Worm (Caenorhabditis elegans) whole organism, L3 larva: ENCODE data around the gene lurp-3.

Experiments used
- R02D3.7 ChIP-seq: fragments of 150-350 bp; optimal IDR thresholded peaks from 2 replicates; lab custom pipeline; 2014; ENCODE audit warnings: missing biosample characterization, missing genetic modification characterization
- aly-2 ChIP-seq: fragments of 150-350 bp; optimal IDR thresholded peaks from 2 replicates; lab custom pipeline; 2014; ENCODE audit warnings: missing biosample characterization, missing genetic modification characterization
- ama-1 ChIP-seq: fragments of 150-350 bp; optimal IDR thresholded peaks from 2 replicates; lab custom pipeline; 2018
- ceh-16 ChIP-seq: sonication (generic microtip); optimal IDR thresholded peaks from 2 replicates; lab custom pipeline; 2017; ENCODE audit warnings: missing biosample characterization, missing genetic modification characterization
- ceh-82 ChIP-seq: fragments of 150-350 bp; optimal IDR thresholded peaks from 2 replicates; lab custom pipeline; 2014; ENCODE audit warnings: missing biosample characterization, missing genetic modification characterization
- ceh-9 ChIP-seq: sonication (generic microtip); optimal IDR thresholded peaks from 2 replicates; lab custom pipeline; 2018; ENCODE audit warnings: missing biosample characterization, missing genetic modification characterization
- egl-27 ChIP-seq: sonication (generic microtip); optimal IDR thresholded peaks from 4 replicates; lab custom pipeline; 2017; ENCODE audit warnings: missing biosample characterization, missing genetic modification reagents, missing genetic modification characterization
- egl-5 ChIP-seq: fragments of 150-350 bp; optimal IDR thresholded peaks from 2 replicates; lab custom pipeline; 2017; ENCODE audit warnings: missing biosample characterization, missing genetic modification reagents, missing genetic modification characterization, inconsistent platforms
- elt-1 ChIP-seq: fragments of 150-350 bp; optimal IDR thresholded peaks from 2 replicates; lab custom pipeline; 2014; ENCODE audit warnings: missing biosample characterization, missing genetic modification characterization
- elt-2 ChIP-seq: sonication (generic microtip); optimal IDR thresholded peaks from 2 replicates; lab custom pipeline; 2016; ENCODE audit warnings: missing genetic modification reagents, mild to moderate bottlenecking, missing genetic modification characterization, missing compliant biosample characterization
- elt-3 ChIP-seq, 3 experiments: fragments of 150-350 bp in 1 of 3; sonication (generic microtip) in 2 of 3; optimal IDR thresholded peaks; 2 replicates in 2 of 3; 4 replicates in 1 of 3; lab custom pipeline; 2014 to 2017; ENCODE audit warnings: missing biosample characterization in 3 of 3, missing genetic modification characterization in 3 of 3
- fkh-10 ChIP-seq: sonication (generic microtip); optimal IDR thresholded peaks from 2 replicates; lab custom pipeline; 2017; ENCODE audit warnings: missing biosample characterization, missing genetic modification reagents, missing genetic modification characterization
- fkh-2 ChIP-seq: fragments of 150-350 bp; optimal IDR thresholded peaks from 2 replicates; lab custom pipeline; 2014; ENCODE audit warnings: missing biosample characterization, missing genetic modification reagents, missing genetic modification characterization
- fos-1 ChIP-seq: fragments of 150-350 bp; optimal IDR thresholded peaks from 2 replicates; lab custom pipeline; 2014; ENCODE audit warnings: missing biosample characterization, missing genetic modification characterization
- jun-1 ChIP-seq: fragments of 150-350 bp; optimal IDR thresholded peaks from 2 replicates; lab custom pipeline; 2014; ENCODE audit warnings: missing biosample characterization, missing genetic modification reagents, missing genetic modification characterization
- lin-15B ChIP-seq: fragments of 150-350 bp; optimal IDR thresholded peaks from 2 replicates; lab custom pipeline; 2014; ENCODE audit warnings: missing biosample characterization, missing genetic modification characterization
- lin-39 ChIP-seq: fragments of 150-350 bp; optimal IDR thresholded peaks from 2 replicates; lab custom pipeline; 2018; ENCODE audit warnings: missing biosample characterization, missing genetic modification reagents, missing genetic modification characterization
- lsy-12 ChIP-seq: sonication (generic microtip); optimal IDR thresholded peaks from 2 replicates; lab custom pipeline; 2016; ENCODE audit warnings: mild to moderate bottlenecking, missing genetic modification characterization, missing compliant biosample characterization
- mml-1 ChIP-seq: fragments of 150-350 bp; sonication (generic microtip); optimal IDR thresholded peaks from 3 replicates; lab custom pipeline; 2014; ENCODE audit warnings: missing biosample characterization, missing genetic modification characterization
- nfya-1 ChIP-seq: sonication (generic microtip); optimal IDR thresholded peaks from 2 replicates; lab custom pipeline; 2017; ENCODE audit warnings: missing genetic modification characterization, mild to moderate bottlenecking, missing compliant biosample characterization, antibody characterized with exemption, moderate library complexity; ENCODE audit not compliant: insufficient read depth
- nhr-11 ChIP-seq: fragments of 150-350 bp; optimal IDR thresholded peaks from 2 replicates; lab custom pipeline; 2014; ENCODE audit warnings: missing biosample characterization, missing genetic modification characterization
- nhr-12 ChIP-seq: fragments of 150-350 bp; optimal IDR thresholded peaks from 2 replicates; lab custom pipeline; 2014; ENCODE audit warnings: missing biosample characterization, missing genetic modification characterization
- nhr-23 ChIP-seq: fragments of 150-350 bp; optimal IDR thresholded peaks from 2 replicates; lab custom pipeline; 2014; ENCODE audit warnings: missing biosample characterization, missing genetic modification reagents, missing genetic modification characterization
- nhr-237 ChIP-seq: fragments of 150-350 bp; optimal IDR thresholded peaks from 2 replicates; lab custom pipeline; 2014; ENCODE audit warnings: missing biosample characterization, missing genetic modification characterization
- nhr-25 ChIP-seq: sonication (generic microtip); optimal IDR thresholded peaks from 2 replicates; lab custom pipeline; 2017; ENCODE audit warnings: missing biosample characterization, missing genetic modification characterization
- nhr-28 ChIP-seq: fragments of 150-350 bp; optimal IDR thresholded peaks from 2 replicates; lab custom pipeline; 2014; ENCODE audit warnings: missing biosample characterization, missing genetic modification characterization
- nhr-43 ChIP-seq: sonication (generic microtip); optimal IDR thresholded peaks from 2 replicates; lab custom pipeline; 2016; ENCODE audit warnings: mild to moderate bottlenecking, missing genetic modification characterization, missing compliant biosample characterization; ENCODE audit not compliant: poor library complexity, severe bottlenecking
- nhr-67 ChIP-seq: fragments of 150-350 bp; optimal IDR thresholded peaks from 2 replicates; lab custom pipeline; 2014; ENCODE audit warnings: missing biosample characterization, missing genetic modification characterization
- nhr-77 ChIP-seq: fragments of 150-350 bp; optimal IDR thresholded peaks from 2 replicates; lab custom pipeline; 2014; ENCODE audit warnings: missing biosample characterization, missing genetic modification characterization
- pha-4 ChIP-seq: fragments of 150-350 bp; optimal IDR thresholded peaks from 2 replicates; lab custom pipeline; 2014; ENCODE audit warnings: missing biosample characterization, missing genetic modification reagents, missing genetic modification characterization
- sea-2 ChIP-seq: fragments of 150-350 bp; sonication (generic microtip); optimal IDR thresholded peaks from 4 replicates; lab custom pipeline; 2014; ENCODE audit warnings: missing biosample characterization, missing genetic modification reagents, missing genetic modification characterization
- skn-1 ChIP-seq: fragments of 150-350 bp; optimal IDR thresholded peaks from 2 replicates; lab custom pipeline; 2014; ENCODE audit warnings: missing biosample characterization, missing genetic modification characterization
- tbx-2 ChIP-seq: sonication (generic microtip); optimal IDR thresholded peaks from 2 replicates; lab custom pipeline; 2016; ENCODE audit warnings: mild to moderate bottlenecking, missing genetic modification characterization, missing compliant biosample characterization
- unc-39 ChIP-seq: sonication (generic microtip); optimal IDR thresholded peaks from 4 replicates; lab custom pipeline; 2017; ENCODE audit warnings: missing biosample characterization, missing genetic modification characterization
- zag-1 ChIP-seq: fragments of 150-350 bp; optimal IDR thresholded peaks from 2 replicates; lab custom pipeline; 2014; ENCODE audit warnings: missing biosample characterization, missing genetic modification characterization
- ztf-11 ChIP-seq: fragments of 150-350 bp; optimal IDR thresholded peaks from 2 replicates; lab custom pipeline; 2014; ENCODE audit warnings: missing biosample characterization, missing genetic modification characterization
- ztf-4 ChIP-seq: fragments of 150-350 bp; optimal IDR thresholded peaks from 2 replicates; lab custom pipeline; 2014; ENCODE audit warnings: missing biosample characterization, missing genetic modification characterization

The lurp-3 gene

ce11 chrV:13455448-13455847 lies at the start of gene lurp-3:
TSS of gene lurp-3 (plus strand) at chrV:13455748.
- TF ChIP-seq fkh-10 (no peak), tbx-2 (tag; lab: Kevin White, UChicago) (no peak), unc-39 (tag; lab: Kevin White, UChicago) (no peak), nhr-23 (no peak), ceh-16 (tag; lab: Kevin White, UChicago) (no peak), egl-27 (tag; lab: Kevin White, UChicago) (no peak), ceh-82 (no peak), elt-1 (no peak), nhr-12 (tag; lab: Kevin White, UChicago) (no peak), sea-2 (GFP tag; lab: Kevin White, UChicago) (no peak), fkh-2 (tag; lab: Kevin White, UChicago) (no peak)
- TF ChIP-seq, all 47 proteins: peak for 0

ce11 chrV:13406032-13406431 lies 49.5 kb upstream of the lurp-3 start, which contains the start of gene cutl-1:
TSS of gene cutl-1 (minus strand) at chrV:13406114.
- TF ChIP-seq ztf-4 (tag; lab: Kevin White, UChicago) (no peak), pha-4 (tag; lab: Kevin White, UChicago) (peak; percentile 10)

- TF ChIP-seq nhr-23 (peak; percentile 52), zag-1 (no peak)
Measured at ce11 chrV:13406511-13406910, 49.0 kb upstream of the lurp-3 start, which contains the start of gene F53F1.2. TSS of gene F53F1.2 (plus strand) at chrV:13406816.

DNA sequence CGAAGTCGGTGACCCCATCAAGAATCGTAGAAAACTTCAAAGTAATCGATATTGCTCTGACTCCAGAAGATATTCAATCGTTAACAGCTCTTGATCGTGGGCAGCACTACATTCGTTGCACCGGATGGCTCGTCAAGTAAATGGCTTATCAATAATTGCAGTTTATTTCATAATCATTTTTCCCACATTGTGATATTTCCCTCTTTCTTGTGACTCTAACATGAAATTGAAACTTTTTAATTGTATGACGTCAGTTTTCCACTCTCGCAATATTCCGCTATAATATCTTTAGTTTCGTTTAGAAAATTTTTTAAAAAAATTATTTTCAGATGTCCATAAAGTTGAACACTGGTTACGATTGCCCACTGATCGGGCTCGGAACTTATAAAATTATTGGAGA lies 47.6 kb upstream of the lurp-3 start, which contains the start of gene F53F1.3:
Gene F53F1.3, plus strand, starts transcription at position 330 of the 400 bp plus-strand sequence.
- TF ChIP-seq mml-1 (no peak), elt-2 (tag; lab: Kevin White, UChicago) (peak; percentile 51), lin-39 (tag; lab: Kevin White, UChicago) (no peak)

DNA sequence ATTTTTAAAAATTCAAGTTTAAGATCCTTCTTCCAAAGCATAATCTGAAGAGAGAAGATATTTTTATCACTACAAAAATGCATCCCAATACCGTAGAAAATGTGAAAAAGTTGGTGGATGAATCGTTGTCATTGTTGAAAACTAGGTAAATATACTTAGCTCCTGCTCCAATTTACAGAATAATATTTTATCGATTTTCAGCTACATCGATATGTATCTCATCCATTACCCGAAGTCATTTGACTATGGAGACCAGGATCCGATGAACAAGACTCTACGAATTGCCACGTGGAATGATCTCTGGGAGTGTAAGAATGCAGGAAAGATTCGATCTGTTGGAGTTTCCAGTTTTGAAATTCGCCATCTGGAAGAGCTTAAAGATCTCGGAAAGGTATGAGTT lies 47.1 kb upstream of the lurp-3 start:
- no peak for TF ChIP-seq ceh-9 (tag; lab: Kevin White, UChicago)

DNA sequence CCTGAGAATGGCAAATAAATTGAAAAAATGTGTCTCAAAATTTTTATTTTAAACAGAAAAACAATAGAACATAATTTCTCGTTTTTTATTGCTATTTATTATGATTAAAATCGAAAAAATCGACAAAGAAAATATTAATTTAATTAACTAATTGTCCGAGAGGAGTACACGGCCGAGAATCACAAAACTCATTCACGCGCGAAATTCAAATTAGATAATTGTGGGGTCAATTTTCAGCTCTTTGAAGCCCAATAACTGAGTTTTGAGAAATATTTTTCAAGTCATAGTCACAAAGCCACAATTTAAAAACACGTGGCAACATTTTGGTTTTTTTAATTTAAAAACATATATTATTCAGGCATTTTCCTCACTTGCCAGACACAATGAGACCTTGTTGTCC lies 46.5 kb upstream of the lurp-3 start:
- TF ChIP-seq skn-1 (no peak), jun-1 (tag; lab: Kevin White, UChicago) (no peak), nhr-23 (peak; percentile 8), ceh-9 (tag; lab: Kevin White, UChicago) (no peak), nhr-12 (tag; lab: Kevin White, UChicago) (no peak), ama-1 (lab: Kevin White, UChicago) (no peak), nhr-28 (tag; lab: Kevin White, UChicago) (no peak), lin-15B (tag; lab: Kevin White, UChicago) (no peak), ztf-4 (tag; lab: Kevin White, UChicago) (no peak), pha-4 (tag; lab: Kevin White, UChicago) (peak; percentile 41), tbx-2 (tag; lab: Kevin White, UChicago) (no peak), nhr-43 (peak; percentile 23), nfya-1 (no peak)

DNA sequence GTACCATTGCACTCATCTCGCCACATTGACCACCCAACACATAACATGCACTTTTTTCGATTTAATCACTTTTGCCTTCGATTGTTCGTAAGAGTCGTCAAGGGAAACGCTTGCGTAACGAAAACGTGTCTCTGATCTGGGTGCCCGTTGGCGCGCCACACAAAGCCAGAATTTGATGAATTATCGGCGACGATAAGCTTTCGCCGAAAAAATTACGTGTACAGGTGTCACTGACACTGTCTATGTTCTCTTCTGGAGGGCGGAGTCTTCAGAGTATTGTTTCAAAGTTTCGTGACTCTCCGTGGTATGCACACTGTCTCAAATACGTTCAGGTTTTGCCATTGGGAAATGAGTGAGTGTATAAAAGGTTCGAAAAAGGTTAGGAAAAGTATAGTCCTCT lies 44.9 kb upstream of the lurp-3 start, which contains the start of gene F53F1.4:
Gene F53F1.4, plus strand, starts transcription at position 390 of the 400 bp plus-strand sequence.
- no peak for TF ChIP-seq aly-2 (tag; lab: Kevin White, UChicago)
- TF ChIP-seq nhr-25 (tag; lab: Kevin White, UChicago) = peak; percentile 69

ce11 chrV:13411225-13411991 lies 44.1 kb upstream of the lurp-3 start:
- TF ChIP-seq nhr-237 (no peak), ama-1 (lab: Kevin White, UChicago) (peak; percentile 81), tbx-2 (tag; lab: Kevin White, UChicago) (no peak), ztf-11 (tag; lab: Kevin White, UChicago) (no peak), egl-5 (tag; lab: Kevin White, UChicago) (no peak), unc-39 (tag; lab: Kevin White, UChicago) (no peak), nhr-11 (tag; lab: Kevin White, UChicago) (no peak), R02D3.7 (no peak), nhr-67 (tag; lab: Kevin White, UChicago) (no peak), aly-2 (tag; lab: Kevin White, UChicago) (no peak), lin-39 (tag; lab: Kevin White, UChicago) (no peak), elt-2 (tag; lab: Kevin White, UChicago) (no peak), elt-3 (tag; optimal IDR thresholded peaks at IDR 0.05; lab: Kevin White, UChicago) (peak in 1 of 3 experiments; percentile 41), nhr-25 (tag; lab: Kevin White, UChicago) (peak; percentile 86), fkh-10 (no peak), nhr-77 (tag; lab: Kevin White, UChicago) (peak; percentile 38), fos-1 (tag; lab: Kevin White, UChicago) (no peak), ztf-4 (tag; lab: Kevin White, UChicago) (no peak), nhr-23 (no peak), nhr-43 (peak; percentile 29), lsy-12 (tag; lab: Kevin White, UChicago) (no peak)
